Fruit fly (Drosophila melanogaster) whole organism, embryonic: ENCODE measurements around the gene CG45307.

Experiments used
- Atf3 ChIP-seq: fragments of 200-800 bp; sonication (Bioruptor generic); optimal IDR thresholded peaks from 3 replicates; lab custom pipeline; 2016; ENCODE audit warnings: missing biosample characterization, missing genetic modification characterization
- B-H2 ChIP-seq: fragments of 200-800 bp; sonication (Bioruptor generic); optimal IDR thresholded peaks from 2 replicates; lab custom pipeline; 2018; ENCODE audit warnings: missing biosample characterization, mild to moderate bottlenecking, missing genetic modification characterization
- Bgb ChIP-seq: fragments of 200-800 bp; sonication (Bioruptor generic); IDR thresholded peaks from 2 replicates; pipeline ENCODE4 v1.3.6; 2022; ENCODE audit warnings: missing biosample characterization, missing genetic modification characterization; ENCODE audit not compliant: partially characterized antibody
- Blimp-1 ChIP-seq: fragments of 200-800 bp; sonication (Bioruptor generic); optimal IDR thresholded peaks from 3 replicates; lab custom pipeline; 2018; ENCODE audit warnings: missing biosample characterization, missing genetic modification characterization, mild to moderate bottlenecking, moderate library complexity, missing genetic modification reagents
- CG11456 ChIP-seq: fragments of 200-800 bp; sonication (Bioruptor generic); IDR thresholded peaks from 3 replicates; pipeline ENCODE4 v1.3.6; 2022; ENCODE audit warnings: missing biosample characterization, missing genetic modification characterization
- CG15269 ChIP-seq: fragments of 200-800 bp; sonication (Bioruptor generic); optimal IDR thresholded peaks from 2 replicates; lab custom pipeline; 2018; ENCODE audit warnings: missing biosample characterization, mild to moderate bottlenecking, missing genetic modification characterization, moderate library complexity
- CG15479 ChIP-seq: fragments of 200-800 bp; sonication (Bioruptor generic); optimal IDR thresholded peaks from 3 replicates; lab custom pipeline; 2019; ENCODE audit warnings: missing biosample characterization, mild to moderate bottlenecking, missing genetic modification characterization, moderate library complexity
- CG15696 ChIP-seq: fragments of 200-800 bp; sonication (Bioruptor generic); optimal IDR thresholded peaks from 2 replicates; lab custom pipeline; 2019; ENCODE audit warnings: missing biosample characterization, mild to moderate bottlenecking, missing genetic modification characterization, moderate library complexity
- CG16779 ChIP-seq: fragments of 200-800 bp; sonication (Bioruptor generic); IDR thresholded peaks from 2 replicates; pipeline ENCODE4 v1.3.6; 2022; ENCODE audit warnings: missing biosample characterization, missing genetic modification characterization
- CG3163 ChIP-seq: fragments of 200-800 bp; sonication (Bioruptor generic); optimal IDR thresholded peaks from 3 replicates; lab custom pipeline; 2016; ENCODE audit warnings: missing biosample characterization, missing genetic modification characterization
- CG3838 ChIP-seq: fragments of 200-800 bp; sonication (Bioruptor generic); optimal IDR thresholded peaks from 3 replicates; lab custom pipeline; 2016; ENCODE audit warnings: missing biosample characterization, missing genetic modification characterization
- CG6791 ChIP-seq: fragments of 200-800 bp; sonication (Bioruptor generic); IDR thresholded peaks from 3 replicates; pipeline ENCODE4 v1.3.6; 2022; ENCODE audit warnings: missing biosample characterization, missing genetic modification characterization; ENCODE audit not compliant: partially characterized antibody
- CG7271 ChIP-seq: fragments of 200-800 bp; sonication (Bioruptor generic); optimal IDR thresholded peaks from 2 replicates; lab custom pipeline; 2018; ENCODE audit warnings: missing biosample characterization, mild to moderate bottlenecking, missing genetic modification characterization, moderate library complexity
- CG7372 ChIP-seq: fragments of 200-800 bp; sonication (Bioruptor generic); IDR thresholded peaks from 2 replicates; pipeline ENCODE4 v1.3.6; 2022; ENCODE audit warnings: missing biosample characterization, missing genetic modification characterization
- CG8765 ChIP-seq: fragments of 200-800 bp; sonication (Bioruptor generic); IDR thresholded peaks from 2 replicates; pipeline ENCODE4 v1.3.6; 2022; ENCODE audit warnings: missing biosample characterization, missing genetic modification characterization
- CG9876 ChIP-seq: fragments of 200-800 bp; sonication (Bioruptor generic); optimal IDR thresholded peaks from 2 replicates; lab custom pipeline; 2016; ENCODE audit warnings: missing biosample characterization, missing genetic modification characterization
- CG9932 ChIP-seq: fragments of 200-800 bp; sonication (Bioruptor generic); IDR thresholded peaks from 2 replicates; pipeline ENCODE4 v1.3.6; 2022; ENCODE audit warnings: missing biosample characterization, missing genetic modification characterization
- CTCF ChIP-seq: fragments of 200-800 bp; sonication (Bioruptor generic); optimal IDR thresholded peaks from 2 replicates; lab custom pipeline; 2017; ENCODE audit warnings: missing biosample characterization, mild to moderate bottlenecking, missing genetic modification characterization, moderate library complexity
- Chrac-16 ChIP-seq: fragments of 200-800 bp; sonication (Bioruptor generic); optimal IDR thresholded peaks from 3 replicates; lab custom pipeline; 2016; ENCODE audit warnings: missing biosample characterization, missing genetic modification characterization
- Fer3 ChIP-seq: fragments of 200-800 bp; sonication (Bioruptor generic); optimal IDR thresholded peaks from 2 replicates; lab custom pipeline; 2018; ENCODE audit warnings: missing biosample characterization, mild to moderate bottlenecking, missing genetic modification characterization, moderate library complexity
- Hr3 ChIP-seq: fragments of 200-800 bp; sonication (Bioruptor generic); optimal IDR thresholded peaks from 3 replicates; lab custom pipeline; 2016; ENCODE audit warnings: missing biosample characterization, missing genetic modification characterization
- Hr78 ChIP-seq, 2 experiments: fragments of 200-800 bp in 1 of 2; fragments of >200 bp in 1 of 2; sonication (Bioruptor generic) in 1 of 2; optimal IDR thresholded peaks; 2 replicates each; lab custom pipeline; 2017 to 2019; ENCODE audit warnings: missing biosample characterization in 2 of 2, missing genetic modification characterization in 2 of 2, mild to moderate bottlenecking in 1 of 2, moderate library complexity in 1 of 2
- Med ChIP-seq: fragments of 200-800 bp; sonication (Bioruptor generic); peaks from one replicate; lab custom pipeline; 2016; ENCODE audit warnings: missing biosample characterization, missing genetic modification characterization, mild to moderate bottlenecking, inconsistent platforms, moderate library complexity
- NFAT ChIP-seq: fragments of 200-800 bp; sonication (Bioruptor generic); IDR thresholded peaks from 2 replicates; pipeline ENCODE4 v1.3.6; 2022; ENCODE audit warnings: missing biosample characterization, missing genetic modification characterization
- Nf-YA ChIP-seq: fragments of 200-800 bp; sonication (Bioruptor generic); IDR thresholded peaks from 2 replicates; pipeline ENCODE4 v1.3.6; 2022; ENCODE audit warnings: missing biosample characterization, missing genetic modification characterization
- Optix ChIP-seq: fragments of 200-800 bp; sonication (Bioruptor generic); IDR thresholded peaks from 3 replicates; pipeline ENCODE4 v1.3.6; 2022; ENCODE audit warnings: missing biosample characterization, missing genetic modification characterization
- Sin3A ChIP-seq: fragments of >200 bp; optimal IDR thresholded peaks from 2 replicates; lab custom pipeline; 2018
- Xbp1 ChIP-seq: fragments of 200-800 bp; sonication (Bioruptor generic); optimal IDR thresholded peaks from 3 replicates; lab custom pipeline; 2016; ENCODE audit warnings: missing biosample characterization, mild to moderate bottlenecking, missing genetic modification characterization
- ab ChIP-seq: fragments of 200-800 bp; sonication (Bioruptor generic); optimal IDR thresholded peaks from 2 replicates; lab custom pipeline; 2016; ENCODE audit warnings: missing biosample characterization, missing genetic modification characterization
- ara ChIP-seq: fragments of 200-800 bp; sonication (Bioruptor generic); IDR thresholded peaks from 2 replicates; pipeline ENCODE4 v1.3.6; 2022; ENCODE audit warnings: missing biosample characterization, missing genetic modification characterization
- bcd ChIP-seq: fragments of 200-800 bp; sonication (Bioruptor generic); optimal IDR thresholded peaks from 2 replicates; lab custom pipeline; 2017; ENCODE audit warnings: missing biosample characterization, mild to moderate bottlenecking, missing genetic modification characterization
- chn ChIP-seq: fragments of 200-800 bp; sonication (Bioruptor generic); optimal IDR thresholded peaks from 2 replicates; lab custom pipeline; 2016; ENCODE audit warnings: missing biosample characterization, missing genetic modification characterization
- crc ChIP-seq: fragments of 200-800 bp; sonication (Bioruptor generic); optimal IDR thresholded peaks from 2 replicates; lab custom pipeline; 2016; ENCODE audit warnings: missing biosample characterization, missing genetic modification characterization
- da ChIP-seq: fragments of 200-800 bp; sonication (Bioruptor generic); optimal IDR thresholded peaks from 2 replicates; lab custom pipeline; 2016; ENCODE audit warnings: missing biosample characterization, missing genetic modification characterization
- dm ChIP-seq: fragments of 200-800 bp; sonication (Bioruptor generic); optimal IDR thresholded peaks from 3 replicates; lab custom pipeline; 2016; ENCODE audit warnings: missing biosample characterization, missing genetic modification characterization
- esg ChIP-seq: fragments of 200-800 bp; sonication (Bioruptor generic); conservative IDR thresholded peaks from 2 replicates; pipeline ENCODE4 v1.3.6; 2022; ENCODE audit warnings: missing biosample characterization, missing genetic modification characterization
- eve ChIP-seq, 2 experiments: fragments of >200 bp; optimal IDR thresholded peaks; 2 replicates each; lab custom pipeline; 2017; ENCODE audit warnings: missing biosample characterization in 2 of 2, missing genetic modification characterization in 2 of 2
- ftz-f1 ChIP-seq: fragments of 200-800 bp; sonication (Bioruptor generic); optimal IDR thresholded peaks from 2 replicates; lab custom pipeline; 2016; ENCODE audit warnings: missing biosample characterization, missing genetic modification characterization
- gsb-n ChIP-seq: fragments of 200-800 bp; sonication (Bioruptor generic); optimal IDR thresholded peaks from 3 replicates; lab custom pipeline; 2018; ENCODE audit warnings: missing biosample characterization, mild to moderate bottlenecking, missing genetic modification characterization
- jumu ChIP-seq: fragments of 200-800 bp; sonication (Bioruptor generic); optimal IDR thresholded peaks from 3 replicates; lab custom pipeline; 2016; ENCODE audit warnings: missing biosample characterization, missing genetic modification characterization
- kah ChIP-seq: fragments of 200-800 bp; sonication (Bioruptor generic); optimal IDR thresholded peaks from 2 replicates; lab custom pipeline; 2018; ENCODE audit warnings: missing biosample characterization, mild to moderate bottlenecking, missing genetic modification characterization
- klu ChIP-seq: fragments of 200-800 bp; sonication (Bioruptor generic); IDR thresholded peaks from 2 replicates; pipeline ENCODE4 v1.3.6; 2022; ENCODE audit warnings: missing biosample characterization, missing genetic modification characterization
- mirr ChIP-seq: fragments of 200-800 bp; sonication (Bioruptor generic); optimal IDR thresholded peaks from 3 replicates; lab custom pipeline; 2018; ENCODE audit warnings: missing biosample characterization, mild to moderate bottlenecking, missing genetic modification characterization
- sisA ChIP-seq: fragments of 200-800 bp; sonication (Bioruptor generic); IDR thresholded peaks from 2 replicates; pipeline ENCODE4 v1.3.6; 2022; ENCODE audit warnings: missing biosample characterization, missing genetic modification characterization
- sqz ChIP-seq: fragments of 200-800 bp; sonication (Bioruptor generic); optimal IDR thresholded peaks from 3 replicates; lab custom pipeline; 2018; ENCODE audit warnings: missing biosample characterization, mild to moderate bottlenecking, missing genetic modification characterization
- tna ChIP-seq: fragments of 200-800 bp; sonication (Bioruptor generic); IDR thresholded peaks from 2 replicates; pipeline ENCODE4 v1.3.6; 2022; ENCODE audit warnings: missing biosample characterization, missing genetic modification characterization; ENCODE audit not compliant: partially characterized antibody
- ttk ChIP-seq: fragments of 200-800 bp; sonication (Bioruptor generic); IDR thresholded peaks from 2 replicates; pipeline ENCODE4 v2.1.2; 2022; ENCODE audit warnings: missing biosample characterization, missing genetic modification characterization
- wor ChIP-seq: fragments of 200-800 bp; sonication (Bioruptor generic); IDR thresholded peaks from 2 replicates; pipeline ENCODE4 v1.3.6; 2022; ENCODE audit warnings: missing biosample characterization, missing genetic modification characterization
- zf30C ChIP-seq: fragments of 200-800 bp; sonication (Bioruptor generic); optimal IDR thresholded peaks from 3 replicates; lab custom pipeline; 2018; ENCODE audit warnings: missing biosample characterization, mild to moderate bottlenecking, missing genetic modification characterization

Gene CG45307

dm6 chr2L:8735572-8735996, 16.3 kb downstream of the CG45307 start (continued):
- TF ChIP-seq CG3838 (GFP tag; lab: Kevin White, UChicago) = no peak
- no peak for TF ChIP-seq Xbp1 (GFP tag; lab: Kevin White, UChicago)
- TF ChIP-seq CG15269 = peak; percentile 57
- TF ChIP-seq gsb-n = no peak
- no peak for TF ChIP-seq Hr3
- TF ChIP-seq CG9932 (GFP tag; lab: Robert Waterston, UW) = peak; percentile 45
- no peak for TF ChIP-seq Nf-YA (GFP tag; lab: Robert Waterston, UW)
- TF ChIP-seq CG7271 (tag; lab: Kevin White, UChicago) = no peak
- peak; percentile 97 for TF ChIP-seq CG3163 (GFP tag; lab: Kevin White, UChicago)
- peak; percentile 32 for TF ChIP-seq Atf3
- TF ChIP-seq da (GFP tag; lab: Kevin White, UChicago) = no peak
- peak; percentile 78 for TF ChIP-seq Bgb (GFP tag; lab: Robert Waterston, UW)
- TF ChIP-seq CG11456 (GFP tag; lab: Robert Waterston, UW) = no peak; the same call in 2 of the 3 replicates
- TF ChIP-seq tna (GFP tag; lab: Robert Waterston, UW) = peak; percentile 71
- no peak for TF ChIP-seq CTCF (GFP tag; lab: Kevin White, UChicago)
- no peak for TF ChIP-seq CG15696 (tag; lab: Kevin White, UChicago)
- peak; percentile 46; the same call in 1 of the 2 replicates for TF ChIP-seq CG16779
- peak; percentile 55 for TF ChIP-seq sqz (GFP tag; lab: Kevin White, UChicago)
- no peak for TF ChIP-seq CG15479 (GFP tag; lab: Kevin White, UChicago)
- no peak; the same call in 1 of the 2 replicates for TF ChIP-seq CG8765
- TF ChIP-seq Sin3A (lab: Kevin White, UChicago) = no peak
- TF ChIP-seq crc = no peak
- TF ChIP-seq bcd (GFP tag; lab: Kevin White, UChicago) = no peak
- TF ChIP-seq kah (GFP tag; lab: Kevin White, UChicago) = peak; percentile 4
- TF ChIP-seq CG9876 = no peak
- no peak for TF ChIP-seq klu (GFP tag; lab: Robert Waterston, UW)
- TF ChIP-seq mirr (GFP tag; lab: Kevin White, UChicago) = peak; percentile 75
- TF ChIP-seq chn (GFP tag; lab: Kevin White, UChicago) = no peak
- peak; percentile 51 for TF ChIP-seq Fer3 (tag; lab: Kevin White, UChicago)
- TF ChIP-seq Chrac-16 (GFP tag; lab: Kevin White, UChicago) = no peak
- no peak for TF ChIP-seq ttk (GFP tag; lab: Robert Waterston, UW)
- peak; percentile 92 for TF ChIP-seq Med (GFP tag; lab: Kevin White, UChicago)
- TF ChIP-seq CG6791 (GFP tag; lab: Robert Waterston, UW) = no peak
- TF ChIP-seq dm = peak; percentile 21
- peak; percentile 46 for TF ChIP-seq B-H2
- TF ChIP-seq, all 482 proteins: peak for 202

dm6 chr2L:8734998-8735397, 16.9 kb downstream of the CG45307 start:
- peak; percentile 95 for TF ChIP-seq Blimp-1 (GFP tag; lab: Kevin White, UChicago)
- TF ChIP-seq Optix = no peak
- no peak for TF ChIP-seq ftz-f1 (GFP tag; lab: Kevin White, UChicago)
- TF ChIP-seq NFAT (GFP tag; lab: Robert Waterston, UW) = no peak
- no peak for TF ChIP-seq zf30C (GFP tag; lab: Kevin White, UChicago)
- TF ChIP-seq CG7372 (GFP tag; lab: Robert Waterston, UW) = no peak
- no peak for TF ChIP-seq sisA (GFP tag; lab: Robert Waterston, UW)
- no peak for TF ChIP-seq wor (GFP tag; lab: Robert Waterston, UW)
- TF ChIP-seq ara (GFP tag; lab: Robert Waterston, UW) = 0 out of 2 replicates have a peak, but pooled peaks have one; percentile 24
- TF ChIP-seq jumu (GFP tag; lab: Kevin White, UChicago) = no peak
- no peak for TF ChIP-seq esg
- no peak for TF ChIP-seq ab (GFP tag; lab: Kevin White, UChicago)
- peak in 1 of 2 experiments; percentile 74 for TF ChIP-seq eve (GFP tag; optimal IDR thresholded peaks at IDR 0.05; lab: Kevin White, UChicago)
- no peak for TF ChIP-seq Hr78 (GFP tag; optimal IDR thresholded peaks at IDR 0.05; lab: Kevin White, UChicago)
- TF ChIP-seq, all 482 proteins: peak for 3
